Worm (Caenorhabditis elegans) whole organism, L3 larva: ENCODE measurements around the gene fbxb-57.
"Not testable (repeated sequence)": the region's sequence is repeated elsewhere in the genome, so short reads cannot be mapped to it uniquely, and the experiment has no call there.

ENCODE experiments used
- R02D3.7 ChIP-seq: fragments of 150-350 bp; optimal IDR thresholded peaks from 2 replicates; lab custom pipeline; 2014; ENCODE audit warnings: missing biosample characterization, missing genetic modification characterization
- ZK546.5 ChIP-seq: sonication (generic microtip); optimal IDR thresholded peaks from 2 replicates; lab custom pipeline; 2017; ENCODE audit warnings: missing biosample characterization, missing genetic modification characterization
- aly-2 ChIP-seq: fragments of 150-350 bp; optimal IDR thresholded peaks from 2 replicates; lab custom pipeline; 2014; ENCODE audit warnings: missing biosample characterization, missing genetic modification characterization
- ceh-16 ChIP-seq: sonication (generic microtip); optimal IDR thresholded peaks from 2 replicates; lab custom pipeline; 2017; ENCODE audit warnings: missing biosample characterization, missing genetic modification characterization
- ceh-28 ChIP-seq: fragments of 150-350 bp; optimal IDR thresholded peaks from 2 replicates; lab custom pipeline; 2014; ENCODE audit warnings: missing biosample characterization, missing genetic modification reagents, missing genetic modification characterization
- ceh-82 ChIP-seq: fragments of 150-350 bp; optimal IDR thresholded peaks from 2 replicates; lab custom pipeline; 2014; ENCODE audit warnings: missing biosample characterization, missing genetic modification characterization
- ceh-9 ChIP-seq: sonication (generic microtip); optimal IDR thresholded peaks from 2 replicates; lab custom pipeline; 2018; ENCODE audit warnings: missing biosample characterization, missing genetic modification characterization
- egl-27 ChIP-seq: sonication (generic microtip); optimal IDR thresholded peaks from 4 replicates; lab custom pipeline; 2017; ENCODE audit warnings: missing biosample characterization, missing genetic modification reagents, missing genetic modification characterization
- egl-5 ChIP-seq: fragments of 150-350 bp; optimal IDR thresholded peaks from 2 replicates; lab custom pipeline; 2017; ENCODE audit warnings: missing biosample characterization, missing genetic modification reagents, missing genetic modification characterization, inconsistent platforms
- elt-1 ChIP-seq: fragments of 150-350 bp; optimal IDR thresholded peaks from 2 replicates; lab custom pipeline; 2014; ENCODE audit warnings: missing biosample characterization, missing genetic modification characterization
- elt-2 ChIP-seq: sonication (generic microtip); optimal IDR thresholded peaks from 2 replicates; lab custom pipeline; 2016; ENCODE audit warnings: missing genetic modification reagents, mild to moderate bottlenecking, missing genetic modification characterization, missing compliant biosample characterization
- eor-1 ChIP-seq, 2 experiments: fragments of 150-350 bp; optimal IDR thresholded peaks; 2 replicates each; lab custom pipeline; 2014 to 2018; ENCODE audit warnings: missing biosample characterization in 2 of 2, missing genetic modification characterization in 2 of 2
- fkh-10 ChIP-seq: sonication (generic microtip); optimal IDR thresholded peaks from 2 replicates; lab custom pipeline; 2017; ENCODE audit warnings: missing biosample characterization, missing genetic modification reagents, missing genetic modification characterization
- fkh-2 ChIP-seq: fragments of 150-350 bp; optimal IDR thresholded peaks from 2 replicates; lab custom pipeline; 2014; ENCODE audit warnings: missing biosample characterization, missing genetic modification reagents, missing genetic modification characterization
- fos-1 ChIP-seq: fragments of 150-350 bp; optimal IDR thresholded peaks from 2 replicates; lab custom pipeline; 2014; ENCODE audit warnings: missing biosample characterization, missing genetic modification characterization
- hmg-11 ChIP-seq: sonication (generic microtip); optimal IDR thresholded peaks from 2 replicates; lab custom pipeline; 2016; ENCODE audit warnings: missing genetic modification characterization, missing compliant biosample characterization
- jun-1 ChIP-seq: fragments of 150-350 bp; optimal IDR thresholded peaks from 2 replicates; lab custom pipeline; 2014; ENCODE audit warnings: missing biosample characterization, missing genetic modification reagents, missing genetic modification characterization
- lin-15B ChIP-seq: fragments of 150-350 bp; optimal IDR thresholded peaks from 2 replicates; lab custom pipeline; 2014; ENCODE audit warnings: missing biosample characterization, missing genetic modification characterization
- lin-39 ChIP-seq: fragments of 150-350 bp; optimal IDR thresholded peaks from 2 replicates; lab custom pipeline; 2018; ENCODE audit warnings: missing biosample characterization, missing genetic modification reagents, missing genetic modification characterization
- lsy-12 ChIP-seq: sonication (generic microtip); optimal IDR thresholded peaks from 2 replicates; lab custom pipeline; 2016; ENCODE audit warnings: mild to moderate bottlenecking, missing genetic modification characterization, missing compliant biosample characterization
- mdl-1 ChIP-seq: fragments of 150-350 bp; optimal IDR thresholded peaks from 2 replicates; lab custom pipeline; 2014; ENCODE audit warnings: missing biosample characterization, missing genetic modification characterization
- nfya-1 ChIP-seq: sonication (generic microtip); optimal IDR thresholded peaks from 2 replicates; lab custom pipeline; 2017; ENCODE audit warnings: missing genetic modification characterization, mild to moderate bottlenecking, missing compliant biosample characterization, antibody characterized with exemption, moderate library complexity; ENCODE audit not compliant: insufficient read depth
- nhr-11 ChIP-seq: fragments of 150-350 bp; optimal IDR thresholded peaks from 2 replicates; lab custom pipeline; 2014; ENCODE audit warnings: missing biosample characterization, missing genetic modification characterization
- nhr-12 ChIP-seq: fragments of 150-350 bp; optimal IDR thresholded peaks from 2 replicates; lab custom pipeline; 2014; ENCODE audit warnings: missing biosample characterization, missing genetic modification characterization
- nhr-43 ChIP-seq: sonication (generic microtip); optimal IDR thresholded peaks from 2 replicates; lab custom pipeline; 2016; ENCODE audit warnings: mild to moderate bottlenecking, missing genetic modification characterization, missing compliant biosample characterization; ENCODE audit not compliant: poor library complexity, severe bottlenecking
- nhr-76 ChIP-seq: fragments of 150-350 bp; sonication (generic microtip); optimal IDR thresholded peaks from 5 replicates; lab custom pipeline; 2014; ENCODE audit warnings: missing biosample characterization, missing genetic modification characterization
- pha-4 ChIP-seq: fragments of 150-350 bp; optimal IDR thresholded peaks from 2 replicates; lab custom pipeline; 2014; ENCODE audit warnings: missing biosample characterization, missing genetic modification reagents, missing genetic modification characterization
- pqm-1 ChIP-seq: fragments of 150-350 bp; optimal IDR thresholded peaks from 2 replicates; lab custom pipeline; 2017; ENCODE audit warnings: missing biosample characterization, missing genetic modification characterization, inconsistent platforms
- sea-2 ChIP-seq: fragments of 150-350 bp; sonication (generic microtip); optimal IDR thresholded peaks from 4 replicates; lab custom pipeline; 2014; ENCODE audit warnings: missing biosample characterization, missing genetic modification reagents, missing genetic modification characterization
- skn-1 ChIP-seq: fragments of 150-350 bp; optimal IDR thresholded peaks from 2 replicates; lab custom pipeline; 2014; ENCODE audit warnings: missing biosample characterization, missing genetic modification characterization
- snpc-4 ChIP-seq: fragments of 150-350 bp; optimal IDR thresholded peaks from 2 replicates; lab custom pipeline; 2014; ENCODE audit warnings: missing biosample characterization, missing genetic modification characterization
- tbx-2 ChIP-seq: sonication (generic microtip); optimal IDR thresholded peaks from 2 replicates; lab custom pipeline; 2016; ENCODE audit warnings: mild to moderate bottlenecking, missing genetic modification characterization, missing compliant biosample characterization
- unc-39 ChIP-seq: sonication (generic microtip); optimal IDR thresholded peaks from 4 replicates; lab custom pipeline; 2017; ENCODE audit warnings: missing biosample characterization, missing genetic modification characterization
- zag-1 ChIP-seq: fragments of 150-350 bp; optimal IDR thresholded peaks from 2 replicates; lab custom pipeline; 2014; ENCODE audit warnings: missing biosample characterization, missing genetic modification characterization
- ztf-11 ChIP-seq: fragments of 150-350 bp; optimal IDR thresholded peaks from 2 replicates; lab custom pipeline; 2014; ENCODE audit warnings: missing biosample characterization, missing genetic modification characterization
- ztf-4 ChIP-seq: fragments of 150-350 bp; optimal IDR thresholded peaks from 2 replicates; lab custom pipeline; 2014; ENCODE audit warnings: missing biosample characterization, missing genetic modification characterization

The fbxb-57 gene

ce11 chrV:19264148-19264547 is 24.4 kb upstream of the fbxb-57 start, which contains the start of gene F21D9.1:
Gene F21D9.1 (plus strand): TSS chrV:19264448.
- TF ChIP-seq ceh-16 (tag; lab: Kevin White, UChicago); fos-1; nhr-43 (tag; lab: Kevin White, UChicago): not testable (repeated sequence)

ce11 chrV:19276354-19276753 is 12.2 kb upstream of the fbxb-57 start:
- TF ChIP-seq fkh-10 (GFP tag; lab: Kevin White, UChicago), result no peak
- no peak for TF ChIP-seq ztf-4 (tag; lab: Kevin White, UChicago)
- TF ChIP-seq nhr-12, result no peak
- no peak for TF ChIP-seq zag-1 (tag; lab: Kevin White, UChicago)
- no peak for TF ChIP-seq ceh-9

ce11 chrV:19278488-19278887 is 10.1 kb upstream of the fbxb-57 start:
- TF ChIP-seq fkh-10 (GFP tag; lab: Kevin White, UChicago) (no peak), skn-1 (tag; lab: Kevin White, UChicago) (no peak), ztf-11 (tag; lab: Kevin White, UChicago) (no peak), lsy-12 (tag; lab: Kevin White, UChicago) (no peak), jun-1 (no peak), fos-1 (no peak), nhr-43 (tag; lab: Kevin White, UChicago) (no peak), sea-2 (GFP tag; lab: Kevin White, UChicago) (no peak), ceh-82 (no peak), aly-2 (no peak), nhr-11 (tag; lab: Kevin White, UChicago) (no peak), pqm-1 (tag; lab: Kevin White, UChicago) (no peak), ZK546.5 (tag; lab: Kevin White, UChicago) (no peak), egl-5 (tag; lab: Kevin White, UChicago) (no peak), zag-1 (tag; lab: Kevin White, UChicago) (no peak), mdl-1 (no peak), nfya-1 (tag; lab: Kevin White, UChicago) (no peak), ceh-28 (tag; lab: Kevin White, UChicago) (no peak)

ce11 chrV:19279888-19280287 is 8.7 kb upstream of the fbxb-57 start, which contains the start of gene F21D9.8:
Gene F21D9.8 (minus strand): TSS chrV:19279988.
- TF ChIP-seq ztf-11 (tag; lab: Kevin White, UChicago), result no peak
- TF ChIP-seq elt-1, result no peak
- TF ChIP-seq egl-27, result no peak
- no peak for TF ChIP-seq ztf-4 (tag; lab: Kevin White, UChicago)
- no peak for TF ChIP-seq jun-1
- TF ChIP-seq egl-5 (tag; lab: Kevin White, UChicago), result no peak
- no peak for TF ChIP-seq mdl-1
- TF ChIP-seq pha-4, result no peak
- TF ChIP-seq hmg-11 (tag; lab: Kevin White, UChicago), result no peak

ce11 chrV:19282314-19282713 is 6.2 kb upstream of the fbxb-57 start, which contains the start of gene fbxb-117:
Gene fbxb-117 (plus strand): TSS chrV:19282614.
- TF ChIP-seq aly-2, result no peak
- TF ChIP-seq lin-15B (tag; lab: Kevin White, UChicago), result no peak
- no peak for TF ChIP-seq tbx-2 (tag; lab: Kevin White, UChicago)
- TF ChIP-seq elt-2 (tag; lab: Kevin White, UChicago), result no peak
- TF ChIP-seq pha-4, result no peak
- TF ChIP-seq zag-1 (tag; lab: Kevin White, UChicago), result no peak
- no peak for TF ChIP-seq nhr-11 (tag; lab: Kevin White, UChicago)
- TF ChIP-seq sea-2 (GFP tag; lab: Kevin White, UChicago), result no peak
- no peak for TF ChIP-seq fos-1
- no peak for TF ChIP-seq nhr-43 (tag; lab: Kevin White, UChicago)
- TF ChIP-seq eor-1 (tag; optimal IDR thresholded peaks at IDR 0.05; lab: Kevin White, UChicago), result no peak
- no peak for TF ChIP-seq nhr-76 (tag; lab: Kevin White, UChicago)
- TF ChIP-seq skn-1 (tag; lab: Kevin White, UChicago), result no peak

ce11 chrV:19285921-19286320 is 2.6 kb upstream of the fbxb-57 start:
- no peak for TF ChIP-seq lin-39 (tag; lab: Kevin White, UChicago)
- TF ChIP-seq skn-1 (tag; lab: Kevin White, UChicago), result no peak
- TF ChIP-seq ztf-4 (tag; lab: Kevin White, UChicago), result no peak
- TF ChIP-seq R02D3.7, result no peak
- no peak for TF ChIP-seq fkh-10 (GFP tag; lab: Kevin White, UChicago)
- no peak for TF ChIP-seq nhr-43 (tag; lab: Kevin White, UChicago)
- no peak for TF ChIP-seq nfya-1 (tag; lab: Kevin White, UChicago)
- TF ChIP-seq unc-39 (tag; lab: Kevin White, UChicago), result no peak
- TF ChIP-seq zag-1 (tag; lab: Kevin White, UChicago), result no peak
- TF ChIP-seq tbx-2 (tag; lab: Kevin White, UChicago), result no peak
- TF ChIP-seq mdl-1, result no peak
- no peak for TF ChIP-seq ceh-9
- TF ChIP-seq ceh-16 (tag; lab: Kevin White, UChicago), result no peak
- no peak for TF ChIP-seq fkh-2
- TF ChIP-seq snpc-4 (tag; lab: Kevin White, UChicago), result no peak
- TF ChIP-seq egl-27, result no peak
- TF ChIP-seq sea-2 (GFP tag; lab: Kevin White, UChicago), result no peak
- no peak for TF ChIP-seq ztf-11 (tag; lab: Kevin White, UChicago)
